Fruit fly (Drosophila melanogaster): ENCODE measurements around the gene CAH1.

CAH1 gene

dm6 chr2L:13835002-13835910 is 31.8 kb downstream of the CAH1 start, which contains the start of the genes mRpS23 and CenG1A:
TSS of gene mRpS23 (minus strand) at chr2L:13835072.
TSS of gene CenG1A (plus strand) at chr2L:13835564.
- TF ChIP-seq CTCF (optimal IDR thresholded peaks at IDR 0.05) (no peak), CG8478 (optimal IDR thresholded peaks at IDR 0.05) (no peak)

DNA sequence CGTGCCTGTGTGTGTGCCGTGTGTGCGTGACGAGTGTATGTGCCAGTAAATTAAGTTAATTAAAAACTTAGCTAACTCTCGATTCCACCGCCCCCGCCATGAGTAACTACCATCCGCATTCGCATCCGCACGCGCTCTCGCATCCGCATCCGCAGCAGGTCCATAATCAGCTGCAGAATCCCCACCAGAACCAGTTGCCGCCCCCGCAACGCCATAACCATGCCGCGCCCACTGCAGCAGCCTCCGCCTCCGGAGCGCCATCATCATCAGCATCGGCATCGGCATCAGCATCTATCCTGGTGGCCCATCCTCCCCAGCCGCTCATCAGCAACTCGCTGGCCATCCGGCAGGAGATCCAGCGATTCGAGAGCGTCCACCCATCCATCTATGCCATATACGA is 32.5 kb downstream of the CAH1 start:
- TF ChIP-seq CTCF (optimal IDR thresholded peaks at IDR 0.05) (no peak), CG8478 (optimal IDR thresholded peaks at IDR 0.05) (no peak)

DNA sequence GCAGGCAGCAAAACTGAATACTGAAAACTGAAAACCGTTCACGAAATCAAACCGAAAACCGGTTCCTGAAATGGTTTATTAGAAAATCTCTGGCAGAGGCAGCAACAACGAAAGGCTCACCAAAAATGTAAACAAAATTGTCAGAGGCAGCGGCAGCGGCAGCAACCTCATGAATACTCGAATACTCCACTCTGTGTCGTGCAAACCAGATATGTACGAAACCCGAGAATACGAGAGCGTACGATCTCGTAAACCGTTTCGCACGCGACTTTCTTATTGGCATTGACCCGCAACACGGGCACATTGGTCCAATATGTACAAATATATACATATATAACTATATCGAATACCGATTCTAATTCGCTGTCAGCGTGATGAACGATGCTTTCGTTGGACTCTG is 34.2 kb downstream of the CAH1 start:
- no peak for TF ChIP-seq CTCF (optimal IDR thresholded peaks at IDR 0.05)
- no peak for TF ChIP-seq CG8478 (optimal IDR thresholded peaks at IDR 0.05)

DNA sequence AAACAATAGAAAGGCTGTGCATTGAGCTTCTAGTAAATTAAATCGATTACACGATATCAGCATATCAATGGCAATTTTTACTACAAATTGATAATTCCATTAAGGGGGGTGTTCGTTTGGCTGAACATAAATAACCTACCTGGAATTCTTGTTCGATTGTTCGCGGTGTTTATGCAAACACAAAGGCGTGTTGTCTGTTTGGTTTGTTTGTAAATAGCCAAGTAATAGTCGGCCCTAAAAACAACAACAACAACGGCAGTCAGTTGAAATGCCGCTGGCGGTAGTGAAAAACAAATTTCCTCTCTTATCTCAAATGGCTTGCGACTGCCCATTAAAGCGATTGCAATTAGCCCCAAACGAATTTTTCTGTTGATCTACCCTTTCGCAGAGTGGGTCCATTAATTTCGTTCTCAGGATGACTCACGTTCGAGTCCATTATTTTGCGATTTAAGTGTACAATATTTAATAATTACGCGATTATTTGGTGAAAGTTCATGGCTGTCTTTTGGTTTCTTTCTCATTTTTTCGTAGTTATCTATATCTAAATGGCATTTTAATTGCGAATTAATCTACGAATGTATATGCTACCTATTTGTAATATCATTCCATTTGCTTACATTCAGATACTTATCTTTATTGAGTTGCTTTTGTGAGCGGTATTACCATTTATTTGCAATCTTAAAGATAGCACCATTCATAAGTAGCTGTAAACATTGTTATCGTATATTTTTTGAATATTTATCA is 35.4 kb downstream of the CAH1 start:
- no peak for TF ChIP-seq CTCF (optimal IDR thresholded peaks at IDR 0.05)

dm6 chr2L:13839744-13840151 is 36.3 kb downstream of the CAH1 start:
- no peak for TF ChIP-seq CG8478 (optimal IDR thresholded peaks at IDR 0.05)
- TF ChIP-seq CTCF (optimal IDR thresholded peaks at IDR 0.05): no peak

dm6 chr2L:13841508-13841907 is 38.1 kb downstream of the CAH1 start, which contains the start of gene CG33307:
TSS of gene CG33307 (minus strand) at chr2L:13841520.
- TF ChIP-seq CTCF (optimal IDR thresholded peaks at IDR 0.05) (no peak), CG8478 (optimal IDR thresholded peaks at IDR 0.05) (no peak)

DNA sequence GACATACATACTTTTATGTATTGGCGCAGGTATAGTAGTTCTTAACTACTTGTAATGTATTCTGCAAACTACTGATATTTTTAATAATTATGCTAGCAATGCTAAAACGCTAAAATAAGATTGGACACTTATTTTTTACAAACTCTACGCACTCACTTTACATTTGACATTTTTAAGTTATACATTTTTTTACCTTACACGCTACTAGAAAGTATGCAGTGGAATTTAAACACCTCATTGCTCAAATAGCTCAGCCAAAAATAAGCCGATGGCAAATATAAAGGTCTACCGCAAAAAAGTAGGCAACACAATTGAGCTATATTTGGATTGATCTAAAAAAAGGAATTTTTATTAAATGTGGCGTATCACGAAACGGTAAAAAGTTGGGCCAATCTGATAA is 38.7 kb downstream of the CAH1 start:
- TF ChIP-seq CTCF (optimal IDR thresholded peaks at IDR 0.05) (peak; percentile 40 to 74), CG8478 (optimal IDR thresholded peaks at IDR 0.05) (no peak)

DNA sequence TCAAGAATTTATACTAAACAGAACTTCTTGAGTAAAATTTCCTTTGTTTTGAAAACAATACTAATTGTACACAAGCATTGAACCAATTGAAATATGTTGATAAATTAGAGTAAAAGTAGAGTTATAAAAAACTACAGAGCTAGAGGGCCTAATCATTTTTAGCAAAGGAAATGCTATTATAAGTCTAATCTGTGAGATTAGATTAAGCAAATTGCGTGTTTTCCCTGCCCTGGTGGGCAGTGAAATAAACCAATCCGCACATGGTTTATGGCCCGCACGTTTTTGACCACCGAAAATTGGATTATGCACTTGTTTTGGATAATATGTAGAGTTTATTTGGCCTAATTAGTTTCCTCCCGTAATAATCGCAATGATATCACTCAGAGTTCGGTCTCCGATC is 39.1 kb downstream of the CAH1 start:
- TF ChIP-seq CG8478 (optimal IDR thresholded peaks at IDR 0.05) (no peak), CTCF (optimal IDR thresholded peaks at IDR 0.05) (no peak)

DNA sequence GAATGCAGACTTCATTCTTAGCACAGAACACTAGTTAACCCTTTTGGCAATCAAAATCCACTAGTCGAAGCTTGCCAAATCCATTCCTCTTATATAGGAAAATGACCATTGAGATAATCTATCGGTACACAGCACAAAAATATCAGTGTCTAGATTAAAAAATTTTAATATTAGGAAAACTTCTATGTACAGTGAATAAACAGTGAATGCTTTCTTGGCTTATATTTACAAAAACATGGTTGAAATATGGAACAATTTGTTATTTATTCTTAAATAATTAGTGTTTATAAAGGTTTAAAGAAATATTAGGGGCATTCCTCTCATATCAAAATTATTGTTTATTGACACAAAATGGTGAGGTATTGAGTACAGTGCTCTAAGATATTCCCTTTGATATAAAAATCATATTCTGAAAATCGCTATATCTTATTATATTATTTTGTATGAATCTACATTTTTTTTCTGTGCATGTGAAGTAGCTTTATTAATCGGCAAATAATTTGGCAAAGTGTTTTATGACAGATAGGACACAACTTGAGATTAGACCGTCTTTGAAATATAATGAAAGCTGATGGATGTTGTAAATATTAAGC is 40.4 kb downstream of the CAH1 start, which contains the start of gene CG33306:
CG33306 (minus strand) TSS at position 51 of the 593 bp plus-strand sequence.
- no peak for TF ChIP-seq CG8478 (optimal IDR thresholded peaks at IDR 0.05)
- TF ChIP-seq CTCF (optimal IDR thresholded peaks at IDR 0.05): no peak

DNA sequence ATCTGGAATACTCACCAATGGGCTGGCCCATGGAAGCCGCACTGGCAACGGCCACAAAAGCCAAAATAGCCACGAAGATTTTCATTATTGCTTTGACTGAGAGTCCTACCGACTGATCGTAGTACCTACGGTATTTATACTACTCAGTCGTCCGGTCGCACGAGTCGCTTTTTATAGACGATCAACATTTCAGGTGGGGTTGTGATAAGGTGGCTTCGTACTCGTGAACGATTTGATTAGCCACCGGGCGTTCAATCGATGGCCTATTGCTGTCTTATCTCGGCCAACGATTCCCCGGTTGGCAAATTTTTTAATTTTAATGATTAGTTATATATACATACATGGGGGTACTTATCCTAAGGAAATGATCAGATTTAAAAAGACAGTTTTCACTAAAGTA is 41.8 kb downstream of the CAH1 start, which contains the start of gene CG8997:
CG8997 (minus strand) TSS at position 148 of the 400 bp plus-strand sequence.
- TF ChIP-seq CTCF (optimal IDR thresholded peaks at IDR 0.05) (no peak), CG8478 (optimal IDR thresholded peaks at IDR 0.05) (no peak)

DNA sequence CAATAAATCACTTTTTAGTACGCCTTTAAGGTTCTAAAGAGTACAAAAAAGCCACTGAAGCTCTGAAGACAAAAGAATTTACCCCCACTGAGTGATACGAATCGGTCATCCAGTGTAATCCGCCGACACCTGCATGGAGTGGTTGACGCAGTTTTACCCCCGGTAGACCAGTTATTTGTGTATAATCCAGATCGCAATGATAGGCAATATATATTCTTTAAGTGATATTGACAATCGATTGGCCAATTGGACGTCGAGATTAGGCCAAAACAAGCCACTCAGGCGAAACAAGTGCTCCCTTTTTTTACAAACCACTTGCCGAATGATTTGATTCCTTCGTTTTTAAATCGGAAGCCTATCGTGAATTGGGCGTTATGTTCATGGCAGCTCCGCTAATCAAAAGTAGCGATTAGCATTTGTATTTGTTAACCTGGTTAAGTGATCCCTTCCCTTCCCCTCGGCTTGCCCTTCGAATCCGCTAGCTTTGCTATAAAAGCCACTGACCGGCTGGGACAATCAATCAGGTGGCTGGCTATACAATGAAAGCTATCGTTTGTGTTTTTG is 42.9 kb downstream of the CAH1 start, which contains the start of gene CG7916:
CG7916 (plus strand) TSS at position 514 of the 564 bp plus-strand sequence.
- TF ChIP-seq CTCF (optimal IDR thresholded peaks at IDR 0.05) (no peak), CG8478 (optimal IDR thresholded peaks at IDR 0.05) (no peak)

DNA sequence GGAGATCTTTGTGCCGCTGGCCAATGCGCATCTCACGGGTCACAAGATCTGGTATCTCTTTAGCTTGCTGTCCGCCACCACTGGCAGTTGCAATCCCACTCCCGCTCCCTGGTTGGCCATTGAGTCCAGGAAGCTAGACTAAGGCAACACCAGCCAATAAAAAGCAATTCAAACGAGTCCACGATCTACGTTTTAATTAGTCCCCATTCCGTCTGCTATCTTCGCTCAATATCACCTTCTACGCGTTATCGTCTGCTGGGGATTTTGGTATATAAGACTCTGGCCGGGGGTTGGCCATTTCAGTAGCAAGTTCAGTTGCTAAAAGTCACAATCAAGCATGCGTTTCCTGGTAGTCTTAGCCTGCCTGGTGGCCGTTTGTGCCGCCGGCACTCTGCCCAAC is 44.2 kb downstream of the CAH1 start, which contains the start of gene CG7953:
CG7953 (plus strand) TSS at position 301 of the 400 bp plus-strand sequence.
- no peak for TF ChIP-seq CTCF (optimal IDR thresholded peaks at IDR 0.05)
- TF ChIP-seq CG8478 (optimal IDR thresholded peaks at IDR 0.05): no peak

dm6 chr2L:13849125-13849524 is 45.7 kb downstream of the CAH1 start, which contains the start of gene CG7968:
TSS of gene CG7968 (plus strand) at chr2L:13849400.
- TF ChIP-seq CTCF (optimal IDR thresholded peaks at IDR 0.05) (no peak), CG8478 (optimal IDR thresholded peaks at IDR 0.05) (no peak)

DNA sequence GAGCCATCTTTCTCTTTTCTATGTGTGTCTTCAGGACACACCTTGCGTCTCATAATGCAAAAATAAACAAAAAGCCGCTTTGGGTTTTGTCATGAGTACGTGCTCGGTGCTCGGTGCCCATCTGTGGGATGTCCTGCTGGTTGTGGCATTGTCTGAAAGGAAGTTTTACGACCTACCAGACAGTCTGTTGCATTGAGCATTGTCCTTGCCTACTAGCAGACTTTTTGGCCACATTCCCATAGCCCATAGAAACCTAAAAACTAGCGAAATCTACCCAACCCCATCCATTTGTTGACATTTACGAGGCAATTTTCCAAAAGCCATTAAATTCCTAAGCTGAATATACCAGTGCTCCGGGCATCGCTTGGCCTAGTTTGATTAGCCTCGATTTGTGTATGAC is 47.7 kb downstream of the CAH1 start:
- no peak for TF ChIP-seq CG8478 (optimal IDR thresholded peaks at IDR 0.05)
- no peak for TF ChIP-seq CTCF (optimal IDR thresholded peaks at IDR 0.05)

Data from S2 (cell line).